Fruit fly (Drosophila melanogaster) ovary, adult (tissue): ENCODE measurements around the gene CG33695.

Experiments used
- CG17801 ChIP-seq: fragments of 200-800 bp; optimal IDR thresholded peaks from 2 replicates; lab custom pipeline; 2019; ENCODE audit warnings: missing biosample characterization, mild to moderate bottlenecking, missing genetic modification characterization, moderate library complexity; ENCODE audit not compliant: partially characterized antibody

The CG33695 gene

DNA sequence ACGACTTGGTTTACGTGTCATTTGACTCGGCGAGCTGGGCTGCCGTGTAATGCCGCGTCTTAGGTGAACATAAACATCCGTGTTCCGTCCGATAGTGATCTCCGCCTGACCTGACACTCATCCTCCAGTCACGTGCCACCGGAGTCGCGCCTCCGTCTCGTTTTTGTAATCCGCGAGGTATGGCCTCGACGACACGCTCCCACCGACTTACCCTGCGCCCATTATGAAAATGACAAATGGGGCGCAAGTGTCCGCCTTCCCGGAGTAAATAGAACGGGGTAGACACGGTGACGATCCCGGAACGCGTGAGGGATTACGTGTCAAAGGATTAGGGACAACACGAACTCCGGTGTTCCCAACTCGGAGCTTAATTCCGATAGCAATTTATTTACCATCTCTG lies 17.9 kb downstream of the CG33695 start:
- no peak for TF ChIP-seq CG17801 (GFP tag; lab: Kevin White, UChicago)

DNA sequence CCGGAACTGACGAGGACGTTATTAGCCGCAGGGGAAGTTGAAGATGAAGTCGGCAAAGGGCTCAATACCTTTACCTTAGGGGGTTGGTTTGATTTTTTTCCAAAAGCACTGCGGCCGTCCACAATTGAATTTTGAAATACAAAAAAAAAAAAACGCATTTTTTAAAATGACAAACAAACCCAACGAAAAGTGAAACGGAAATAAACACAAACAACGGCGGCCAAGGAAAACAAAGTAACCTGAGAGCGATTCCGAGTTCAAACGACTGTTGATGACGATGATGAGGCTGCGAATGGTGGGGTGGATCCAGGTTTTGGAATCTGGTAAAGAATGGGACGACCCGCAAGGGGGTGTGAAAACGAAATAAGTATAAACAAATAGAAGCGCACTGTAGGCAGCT lies 18.7 kb downstream of the CG33695 start:
- no peak for TF ChIP-seq CG17801 (GFP tag; lab: Kevin White, UChicago)

DNA sequence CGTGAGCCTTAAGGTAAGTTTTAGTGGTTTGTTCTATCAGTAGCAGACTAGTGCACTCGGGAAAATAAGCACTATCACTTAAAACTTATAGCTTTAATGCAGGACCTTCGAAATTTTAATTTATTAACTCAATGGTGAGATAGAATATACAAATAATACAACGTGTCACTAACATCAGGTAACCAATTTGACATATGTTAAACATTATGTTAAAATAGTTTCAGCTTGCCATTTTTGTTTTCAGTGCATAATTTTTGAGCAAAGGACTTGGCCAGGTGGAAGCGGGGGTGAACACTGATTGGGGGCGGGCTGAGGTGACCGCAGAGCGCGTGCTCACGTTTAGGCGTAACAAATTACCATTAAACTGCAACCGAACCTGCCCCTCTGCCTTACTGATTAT lies 24.7 kb downstream of the CG33695 start:
- TF ChIP-seq CG17801 (GFP tag; lab: Kevin White, UChicago), result no peak

- no peak for TF ChIP-seq CG17801 (GFP tag; lab: Kevin White, UChicago)
These were observed 28.3 kb downstream of the CG33695 start for dm6 chr2L:11306091-11306490.

DNA sequence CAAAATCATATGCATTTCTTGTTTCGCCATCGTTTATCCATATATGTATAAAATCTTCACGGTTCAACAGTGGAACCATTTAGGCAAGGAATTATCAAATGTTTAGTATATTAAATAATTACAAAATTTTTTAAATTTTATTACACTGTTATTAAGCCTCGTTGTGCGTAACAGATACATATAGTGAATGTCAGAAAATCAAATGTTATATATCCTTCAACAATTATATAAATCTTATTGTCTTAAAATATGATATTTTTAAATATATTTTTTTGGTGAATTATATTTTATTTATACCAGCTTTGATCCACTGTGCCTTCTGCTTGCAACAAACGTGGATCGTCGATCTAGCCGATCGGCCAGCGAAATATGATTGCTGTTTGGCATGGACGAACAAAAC lies 29.3 kb downstream of the CG33695 start:
- no peak for TF ChIP-seq CG17801 (GFP tag; lab: Kevin White, UChicago)

DNA sequence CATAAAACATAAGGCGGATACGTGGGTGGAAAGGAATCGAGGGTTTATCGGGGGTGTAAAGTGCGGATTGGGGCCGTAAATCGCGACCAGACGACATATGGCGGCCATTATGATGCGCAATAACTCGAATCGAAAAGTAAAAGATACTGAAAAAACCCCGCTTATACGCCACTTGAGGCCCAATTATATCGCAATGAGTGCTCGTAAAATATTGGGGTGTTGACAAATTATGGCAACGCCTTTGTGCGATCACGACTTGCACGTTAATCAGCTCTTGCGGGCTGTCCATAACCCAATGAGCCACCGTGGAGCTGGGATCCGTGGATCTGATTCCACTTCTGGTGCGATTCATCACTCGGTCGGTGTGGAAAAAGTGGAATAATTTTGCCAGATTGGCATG lies 32.0 kb downstream of the CG33695 start:
- no peak for TF ChIP-seq CG17801 (GFP tag; lab: Kevin White, UChicago)

DNA sequence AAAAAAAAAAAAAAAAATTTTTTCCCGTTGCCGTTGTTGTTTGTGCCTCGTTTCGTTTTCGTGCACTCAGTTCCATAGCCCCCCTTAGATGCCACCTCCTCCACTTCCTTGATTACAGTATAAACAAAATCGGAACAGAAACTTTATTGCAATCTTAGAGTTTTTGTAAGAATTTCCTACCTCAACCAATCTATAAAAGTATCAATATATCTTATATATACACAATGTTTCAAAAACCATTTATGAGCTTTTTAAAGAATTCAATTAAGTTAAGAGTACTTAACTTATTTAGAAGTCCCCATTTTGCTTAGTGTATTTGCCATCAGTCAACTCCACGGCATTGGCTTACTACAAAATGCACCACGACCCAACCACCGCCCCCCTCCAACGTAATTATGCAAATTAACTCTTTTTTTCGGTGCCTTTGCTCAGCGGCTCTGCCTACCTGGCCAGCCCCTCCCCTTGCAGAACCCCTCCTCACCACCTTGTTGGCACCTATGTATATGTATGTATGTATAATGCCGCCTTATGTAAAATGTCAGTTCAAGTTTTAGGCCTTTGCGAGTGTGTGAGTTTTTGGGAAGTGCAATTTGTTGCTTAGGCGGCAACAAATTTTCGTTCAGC lies 39.9 kb downstream of the CG33695 start:
- TF ChIP-seq CG17801 (GFP tag; lab: Kevin White, UChicago), result no peak

- no peak for TF ChIP-seq CG17801 (GFP tag; lab: Kevin White, UChicago)
These were observed 40.6 kb downstream of the CG33695 start for dm6 chr2L:11318464-11318863.

dm6 chr2L:11319221-11319620 lies 41.4 kb downstream of the CG33695 start:
- TF ChIP-seq CG17801 (GFP tag; lab: Kevin White, UChicago), result no peak

- no peak for TF ChIP-seq CG17801 (GFP tag; lab: Kevin White, UChicago)
These were observed 44.3 kb downstream of the CG33695 start for dm6 chr2L:11322115-11322514.

DNA sequence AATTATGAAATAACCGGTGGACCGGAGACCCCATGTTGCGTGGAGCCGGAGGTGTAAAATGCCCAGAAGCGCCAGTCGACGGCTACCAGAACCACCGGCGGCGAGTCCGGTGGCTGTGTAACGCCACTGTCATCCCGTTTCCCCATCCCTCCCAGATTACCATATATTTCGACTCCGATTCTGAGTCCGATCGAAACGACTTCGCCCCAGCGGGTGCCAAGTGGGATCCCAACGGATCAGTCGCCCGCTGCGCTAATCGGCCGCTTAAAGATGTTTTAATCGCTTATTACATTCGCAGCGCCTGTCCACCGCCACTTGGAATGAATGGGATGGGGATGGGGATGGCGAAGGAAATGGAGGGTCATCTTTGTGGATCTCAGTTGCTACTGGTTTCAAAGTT lies 45.0 kb downstream of the CG33695 start:
- TF ChIP-seq CG17801 (GFP tag; lab: Kevin White, UChicago), result no peak

DNA sequence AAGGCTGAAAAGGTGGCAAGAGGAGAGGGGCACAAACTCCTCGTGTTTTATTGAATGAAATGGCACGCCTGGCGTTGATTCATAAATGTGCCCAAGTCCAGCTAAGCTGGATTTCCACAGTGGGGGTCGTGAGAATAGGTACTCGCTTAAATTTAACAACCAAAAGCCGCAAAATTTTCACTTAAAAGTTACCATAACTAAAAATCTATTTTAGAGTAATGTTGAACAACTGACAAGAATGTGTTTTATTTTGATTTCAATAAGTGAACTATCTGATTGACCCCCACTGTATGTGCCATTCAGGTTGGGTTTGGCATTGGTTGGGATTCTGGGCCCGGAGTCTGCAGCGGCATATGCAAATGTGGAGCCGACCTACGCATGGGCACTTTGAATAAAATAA lies 46.1 kb downstream of the CG33695 start:
- TF ChIP-seq CG17801 (GFP tag; lab: Kevin White, UChicago), result no peak

DNA sequence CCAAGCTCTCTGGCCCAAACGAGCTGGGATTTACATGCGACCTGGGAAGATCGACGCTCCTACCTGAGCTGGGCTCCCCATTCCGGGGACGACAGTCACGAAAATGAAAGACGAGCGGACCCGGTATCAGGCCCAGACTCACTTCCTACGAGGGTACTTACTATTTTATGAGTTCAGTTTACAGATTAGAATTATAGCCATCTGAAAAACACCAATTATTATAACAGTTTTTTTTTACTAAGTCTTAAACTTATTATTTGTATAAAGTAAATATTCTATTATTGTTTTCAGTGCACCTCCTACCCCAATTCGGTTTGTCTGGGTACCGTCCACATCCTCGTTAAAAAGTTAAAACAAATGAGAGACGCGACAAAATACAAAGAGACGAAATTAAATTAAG lies 48.6 kb downstream of the CG33695 start:
- TF ChIP-seq CG17801 (GFP tag; lab: Kevin White, UChicago), result no peak

dm6 chr2L:11328357-11328756 lies 50.5 kb downstream of the CG33695 start:
- no peak for TF ChIP-seq CG17801 (GFP tag; lab: Kevin White, UChicago)
